Worm (Caenorhabditis elegans) whole organism, young adult: ENCODE data around the gene T01B10.5.

Source experiments
- B0336.3 ChIP-seq: fragments of 200-800 bp; sonication (Bioruptor generic); IDR thresholded peaks from 2 replicates; pipeline ENCODE4 v1.3.6; 2022; ENCODE audit warnings: missing genetic modification characterization, missing compliant biosample characterization
- F10E7.11 ChIP-seq: sonication (generic microtip); optimal IDR thresholded peaks from 2 replicates; lab custom pipeline; 2017; ENCODE audit warnings: mild to moderate bottlenecking, missing genetic modification characterization, moderate library complexity, missing compliant biosample characterization
- F22D6.2 ChIP-seq: sonication (generic microtip); optimal IDR thresholded peaks from 2 replicates; lab custom pipeline; 2016; ENCODE audit warnings: mild to moderate bottlenecking, missing genetic modification characterization, missing compliant biosample characterization
- F37B4.10 ChIP-seq: fragments of 200-800 bp; sonication (Bioruptor generic); IDR thresholded peaks from 2 replicates; pipeline ENCODE4 v1.3.6; 2022; ENCODE audit warnings: missing genetic modification characterization, missing compliant biosample characterization
- F55B11.4 ChIP-seq: sonication (generic microtip); optimal IDR thresholded peaks from 2 replicates; lab custom pipeline; 2016; ENCODE audit warnings: missing compliant biosample characterization, missing genetic modification characterization, borderline replicate concordance; ENCODE audit not compliant: insufficient read depth
- T07F8.4 ChIP-seq: sonication (generic microtip); optimal IDR thresholded peaks from 2 replicates; lab custom pipeline; 2016; ENCODE audit warnings: mild to moderate bottlenecking, missing genetic modification characterization, moderate library complexity, missing compliant biosample characterization
- Y95B8A.8 ChIP-seq: fragments of 200-800 bp; sonication (Bioruptor generic); IDR thresholded peaks from 2 replicates; pipeline ENCODE4 v1.3.6; 2022; ENCODE audit warnings: missing genetic modification reagents, missing genetic modification characterization, missing compliant biosample characterization
- ama-1 ChIP-seq, 3 experiments: fragments of 150-350 bp in 1 of 3; sonication (generic microtip) in 2 of 3; optimal IDR thresholded peaks; 2 replicates each; lab custom pipeline; 2014 to 2018; ENCODE audit warnings: missing biosample characterization in 2 of 3, missing genetic modification characterization in 2 of 3, missing genetic modification reagents in 2 of 3
- atf-7 ChIP-seq: sonication (generic microtip); optimal IDR thresholded peaks from 2 replicates; lab custom pipeline; 2017; ENCODE audit warnings: mild to moderate bottlenecking, missing genetic modification characterization, missing compliant biosample characterization
- attf-5 ChIP-seq: fragments of 200-800 bp; sonication (Bioruptor generic); optimal IDR thresholded peaks from 2 replicates; lab custom pipeline; 2018; ENCODE audit warnings: mild to moderate bottlenecking, missing genetic modification characterization, missing compliant biosample characterization
- bed-1 ChIP-seq: fragments of 200-800 bp; sonication (Bioruptor generic); IDR thresholded peaks from 2 replicates; pipeline ENCODE4 v1.3.6; 2022; ENCODE audit warnings: missing genetic modification reagents, missing genetic modification characterization, missing compliant biosample characterization
- cebp-1 ChIP-seq, 2 experiments: fragments of 200-800 bp in 1 of 2; sonication (Bioruptor generic) in 1 of 2; sonication (generic microtip) in 1 of 2; IDR thresholded peaks in 1 of 2; optimal IDR thresholded peaks in 1 of 2; 2 replicates each; pipeline versions ENCODE4 v1.3.6 to Lab custom; 2017 to 2022; ENCODE audit warnings: missing compliant biosample characterization in 2 of 2, missing genetic modification characterization in 2 of 2, mild to moderate bottlenecking in 1 of 2, missing genetic modification reagents in 1 of 2, moderate library complexity in 1 of 2
- ceh-100 ChIP-seq: fragments of 200-800 bp; sonication (Bioruptor generic); IDR thresholded peaks from 2 replicates; pipeline ENCODE4 v1.3.6; 2022; ENCODE audit warnings: missing genetic modification reagents, missing genetic modification characterization, missing compliant biosample characterization
- dox-1 ChIP-seq: fragments of 200-800 bp; sonication (Bioruptor generic); IDR thresholded peaks from 2 replicates; pipeline ENCODE4 v1.3.6; 2022; ENCODE audit warnings: missing genetic modification reagents, missing genetic modification characterization, missing compliant biosample characterization
- dpff-1 ChIP-seq: sonication (generic microtip); optimal IDR thresholded peaks from 2 replicates; lab custom pipeline; 2017; ENCODE audit warnings: mild to moderate bottlenecking, missing genetic modification characterization, missing compliant biosample characterization
- egl-18 ChIP-seq: fragments of 200-800 bp; sonication (Bioruptor generic); IDR thresholded peaks from 2 replicates; pipeline ENCODE4 v1.3.6; 2022; ENCODE audit warnings: missing genetic modification reagents, missing genetic modification characterization, missing compliant biosample characterization
- egrh-3 ChIP-seq: fragments of 200-800 bp; sonication (Bioruptor generic); IDR thresholded peaks from 2 replicates; pipeline ENCODE4 v1.3.6; 2022; ENCODE audit warnings: missing genetic modification reagents, missing genetic modification characterization, missing compliant biosample characterization
- ets-4 ChIP-seq: fragments of 200-800 bp; sonication (Bioruptor generic); optimal IDR thresholded peaks from 2 replicates; lab custom pipeline; 2018; ENCODE audit warnings: mild to moderate bottlenecking, missing genetic modification characterization, missing compliant biosample characterization
- him-1 ChIP-seq: sonication (generic microtip); optimal IDR thresholded peaks from 2 replicates; lab custom pipeline; 2016; ENCODE audit warnings: missing genotype, missing genetic modification reagents, missing genetic modification characterization, missing compliant biosample characterization
- hlh-12 ChIP-seq: sonication (generic microtip); optimal IDR thresholded peaks from 2 replicates; lab custom pipeline; 2016; ENCODE audit warnings: missing genetic modification characterization, missing compliant biosample characterization
- hmg-20 ChIP-seq: fragments of 200-800 bp; sonication (Bioruptor generic); IDR thresholded peaks from 2 replicates; pipeline ENCODE4 v1.3.6; 2022; ENCODE audit warnings: missing genetic modification reagents, missing genetic modification characterization, missing compliant biosample characterization
- lin-26 ChIP-seq: fragments of 200-800 bp; sonication (Bioruptor generic); IDR thresholded peaks from 2 replicates; pipeline ENCODE4 v1.3.6; 2022; ENCODE audit warnings: missing genetic modification reagents, missing genetic modification characterization, missing compliant biosample characterization
- lin-54 ChIP-seq: fragments of 200-800 bp; sonication (Bioruptor generic); optimal IDR thresholded peaks from 2 replicates; lab custom pipeline; 2018; ENCODE audit warnings: mild to moderate bottlenecking, missing genetic modification characterization, missing compliant biosample characterization
- madf-3 ChIP-seq: fragments of 200-800 bp; sonication (Bioruptor generic); IDR thresholded peaks from 2 replicates; pipeline ENCODE4 v1.3.6; 2022; ENCODE audit warnings: missing genetic modification reagents, missing genetic modification characterization, missing compliant biosample characterization
- madf-8 ChIP-seq: fragments of 200-800 bp; sonication (Bioruptor generic); conservative IDR thresholded peaks from 2 replicates; pipeline ENCODE4 v1.3.6; 2022; ENCODE audit warnings: missing genetic modification reagents, missing genetic modification characterization, missing compliant biosample characterization
- nfyb-1 ChIP-seq: fragments of 200-800 bp; sonication (Bioruptor generic); IDR thresholded peaks from 2 replicates; pipeline ENCODE4 v1.3.6; 2022; ENCODE audit warnings: missing genetic modification reagents, missing genetic modification characterization, missing compliant biosample characterization
- nhr-179 ChIP-seq: sonication (generic microtip); optimal IDR thresholded peaks from 2 replicates; lab custom pipeline; 2016; ENCODE audit warnings: mild to moderate bottlenecking, missing genetic modification characterization, missing compliant biosample characterization
- nhr-27 ChIP-seq: fragments of 200-800 bp; sonication (Bioruptor generic); optimal IDR thresholded peaks from 2 replicates; lab custom pipeline; 2018; ENCODE audit warnings: mild to moderate bottlenecking, missing genetic modification characterization, moderate library complexity, missing compliant biosample characterization
- nhr-80 ChIP-seq: sonication (generic microtip); optimal IDR thresholded peaks from 2 replicates; lab custom pipeline; 2016; ENCODE audit warnings: missing genetic modification characterization, missing compliant biosample characterization
- nhr-90 ChIP-seq: sonication (generic microtip); optimal IDR thresholded peaks from 2 replicates; lab custom pipeline; 2016; ENCODE audit warnings: missing genotype, mild to moderate bottlenecking, missing genetic modification characterization, missing compliant biosample characterization
- pbrm-1 ChIP-seq: fragments of 200-800 bp; sonication (Bioruptor generic); IDR thresholded peaks from 2 replicates; pipeline ENCODE4 v1.3.6; 2022; ENCODE audit warnings: missing genetic modification reagents, missing genetic modification characterization, missing compliant biosample characterization
- repo-1 ChIP-seq: sonication (generic microtip); optimal IDR thresholded peaks from 2 replicates; lab custom pipeline; 2017; ENCODE audit warnings: mild to moderate bottlenecking, missing genetic modification characterization, missing compliant biosample characterization
- snpc-4 ChIP-seq, 5 experiments: fragments of 150-350 bp in 1 of 5; sonication (generic microtip) in 4 of 5; optimal IDR thresholded peaks; 2 replicates each; lab custom pipeline; 2014 to 2018; ENCODE audit warnings: missing genetic modification characterization in 5 of 5, missing biosample characterization in 3 of 5, antibody characterized with exemption in 2 of 5, mild to moderate bottlenecking in 2 of 5, missing compliant biosample characterization in 2 of 5, missing genotype in 2 of 5, moderate library complexity in 2 of 5, missing genetic modification reagents in 1 of 5
- unc-130 ChIP-seq: sonication (generic microtip); optimal IDR thresholded peaks from 2 replicates; lab custom pipeline; 2016; ENCODE audit warnings: missing genetic modification reagents, missing genetic modification characterization, missing compliant biosample characterization
- unc-62 ChIP-seq: fragments of 150-350 bp; optimal IDR thresholded peaks from 2 replicates; lab custom pipeline; 2014; ENCODE audit warnings: missing biosample characterization, missing genetic modification reagents, missing genetic modification characterization
- zim-3 ChIP-seq: sonication (generic microtip); optimal IDR thresholded peaks from 2 replicates; lab custom pipeline; 2017; ENCODE audit warnings: mild to moderate bottlenecking, missing genetic modification characterization, moderate library complexity, missing compliant biosample characterization
- ztf-26 ChIP-seq: sonication (generic microtip); optimal IDR thresholded peaks from 2 replicates; lab custom pipeline; 2017; ENCODE audit warnings: missing genetic modification characterization, missing compliant biosample characterization
- ztf-28 ChIP-seq: fragments of 200-800 bp; sonication (Bioruptor generic); IDR thresholded peaks from 2 replicates; pipeline ENCODE4 v1.3.6; 2022; ENCODE audit warnings: missing genetic modification reagents, missing genetic modification characterization, missing compliant biosample characterization
- ztf-6 ChIP-seq: fragments of 200-800 bp; sonication (Bioruptor generic); IDR thresholded peaks from 2 replicates; pipeline ENCODE4 v1.3.6; 2022; ENCODE audit warnings: missing genetic modification reagents, missing genetic modification characterization, missing compliant biosample characterization

The T01B10.5 gene

DNA sequence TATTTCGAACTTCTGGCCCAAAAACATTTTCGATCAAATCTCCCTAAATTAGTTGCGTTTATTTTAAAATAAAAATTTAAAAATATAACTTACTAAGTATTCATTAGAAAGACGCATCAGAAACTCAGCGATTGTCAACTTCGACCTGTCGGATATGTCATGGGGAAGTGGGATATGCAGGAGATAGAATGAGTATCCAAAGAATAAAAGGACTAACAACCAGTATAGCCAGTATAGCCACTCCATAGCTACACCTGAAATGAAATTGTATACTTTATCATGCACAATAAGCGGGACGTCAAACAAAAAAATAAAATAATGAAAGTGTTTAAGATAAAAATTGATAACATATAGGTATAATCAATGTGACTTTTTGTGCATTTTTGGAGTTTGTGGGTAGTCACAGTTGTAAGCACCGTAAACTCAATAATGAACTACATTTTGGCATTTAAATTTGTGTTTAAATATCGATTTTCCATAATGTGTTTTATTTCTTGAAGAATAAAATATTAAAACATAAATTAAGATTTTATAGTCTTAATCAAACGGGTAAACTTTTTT lies 31.9 kb upstream of the T01B10.5 start, which contains the start of gene F16F9.4:
Gene F16F9.4, minus strand, starts transcription at position 276 of the 561 bp plus-strand sequence.
- TF ChIP-seq nhr-80 (tag; lab: Kevin White, UChicago) (peak; percentile 44), hmg-20 (no peak), F37B4.10 (GFP tag; lab: Robert Waterston, UW) (no peak), bed-1 (GFP tag; lab: Robert Waterston, UW) (no peak), ztf-6 (GFP tag; lab: Robert Waterston, UW) (no peak), dpff-1 (no peak), attf-5 (GFP tag; lab: Kevin White, UChicago) (no peak), lin-26 (no peak)

DNA sequence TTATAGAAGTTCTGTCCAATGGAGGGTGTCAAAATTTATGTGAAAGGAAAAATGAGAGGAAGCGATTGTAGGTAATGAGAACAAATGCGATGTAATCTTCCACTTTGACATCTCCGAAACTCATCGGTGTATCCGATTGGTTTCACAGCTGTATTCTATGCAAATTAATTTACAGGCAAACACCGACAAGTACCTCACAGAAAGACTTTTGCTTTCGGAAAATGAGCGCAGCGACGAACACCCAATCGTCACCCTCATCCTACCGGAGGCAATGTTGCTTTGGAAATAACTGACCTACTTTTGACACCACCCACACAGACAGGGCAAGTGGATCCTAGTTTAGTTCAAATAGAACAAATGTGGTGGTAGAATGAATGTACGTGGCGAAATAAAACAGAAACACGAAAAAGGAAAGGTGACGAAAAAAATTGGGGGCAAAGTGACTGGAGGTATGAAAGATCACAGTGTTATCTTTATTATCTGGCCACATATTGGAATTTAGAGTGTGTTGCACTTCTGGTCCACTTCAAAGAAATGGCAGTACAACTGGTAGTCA lies 31.1 kb upstream of the T01B10.5 start:
- no peak for TF ChIP-seq zim-3
- TF ChIP-seq hlh-12 (tag; lab: Kevin White, UChicago) = no peak
- TF ChIP-seq ztf-26 (tag; lab: Kevin White, UChicago) = no peak
- TF ChIP-seq Y95B8A.8 (GFP tag; lab: Robert Waterston, UW) = no peak
- no peak for TF ChIP-seq ama-1 (optimal IDR thresholded peaks at IDR 0.05; lab: Kevin White, UChicago)
- TF ChIP-seq ama-1 (GFP tag; optimal IDR thresholded peaks at IDR 0.05; lab: Kevin White, UChicago) = no peak

DNA sequence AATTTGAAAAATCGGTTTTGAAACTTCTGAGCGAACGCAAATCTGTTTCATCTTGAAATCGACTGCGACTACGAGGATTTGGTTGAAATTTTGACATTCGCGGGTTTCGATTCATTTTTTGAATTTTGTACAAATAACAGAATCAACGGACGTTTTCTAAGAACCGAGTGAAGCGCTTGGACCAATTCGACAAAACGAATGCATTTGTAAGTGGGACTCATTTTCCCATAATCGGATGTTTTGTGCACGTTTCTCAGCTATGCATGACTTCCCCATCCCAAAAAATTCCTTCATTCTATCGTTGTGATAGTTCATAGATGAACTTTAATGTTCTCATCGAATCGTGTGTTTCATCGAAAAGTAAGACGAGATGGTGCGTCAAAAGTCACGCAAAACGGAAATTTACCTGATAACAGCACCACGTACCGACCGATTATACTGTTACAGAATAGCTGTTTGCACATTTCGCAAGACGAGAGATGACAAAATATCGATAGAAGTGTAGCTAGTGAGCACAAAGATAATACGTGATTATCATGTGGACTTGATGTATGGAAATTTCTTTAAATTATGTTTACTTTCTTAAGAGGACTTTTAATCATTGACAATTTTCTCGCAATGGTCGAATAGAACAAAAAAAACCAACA lies 24.9 kb upstream of the T01B10.5 start, which contains the start of gene mec-10:
Gene mec-10, minus strand, starts transcription at position 189 of the 647 bp plus-strand sequence.
- TF ChIP-seq hmg-20 = no peak
- peak; percentile 83 for TF ChIP-seq nhr-80 (tag; lab: Kevin White, UChicago)
- no peak for TF ChIP-seq nhr-179 (tag; lab: Kevin White, UChicago)
- peak; percentile 61; the same call in 1 of the 2 replicates for TF ChIP-seq cebp-1 (GFP tag; IDR thresholded peaks at IDR 0.05; lab: Robert Waterston, UW)
- TF ChIP-seq cebp-1 (tag; optimal IDR thresholded peaks at IDR 0.05; lab: Kevin White, UChicago) = no peak
- TF ChIP-seq dox-1 (GFP tag; lab: Robert Waterston, UW) = 0 out of 2 replicates have a peak, but pooled peaks have one; percentile 16

DNA sequence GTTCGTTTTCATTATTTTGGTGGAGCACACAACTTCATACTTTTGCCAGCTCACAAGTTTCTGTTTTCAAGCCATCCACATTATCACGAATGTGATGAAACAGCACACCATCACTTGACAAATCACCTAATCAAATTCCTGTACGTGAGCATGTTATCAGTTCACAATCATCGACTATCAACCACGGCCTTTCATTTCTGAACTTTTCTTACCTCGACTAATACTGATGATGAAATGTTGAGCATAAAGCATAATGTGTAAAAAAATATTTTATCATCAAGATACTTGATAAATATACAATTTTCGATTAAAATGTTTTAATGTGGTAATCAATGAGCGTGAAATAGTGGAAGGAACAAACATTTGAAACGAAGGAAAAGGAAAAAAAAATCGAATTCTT lies 21.6 kb upstream of the T01B10.5 start:
- peak; percentile 36 for TF ChIP-seq ets-4 (GFP tag; lab: Kevin White, UChicago)
- no peak for TF ChIP-seq dpff-1
- no peak for TF ChIP-seq madf-3 (GFP tag; lab: Robert Waterston, UW)
- TF ChIP-seq snpc-4 (GFP tag; optimal IDR thresholded peaks at IDR 0.05; lab: Kevin White, UChicago) = no peak
- no peak for TF ChIP-seq snpc-4 (tag; optimal IDR thresholded peaks at IDR 0.05; lab: Kevin White, UChicago)
- TF ChIP-seq nhr-90 (tag; lab: Kevin White, UChicago) = peak; percentile 3
- TF ChIP-seq F22D6.2 (tag; lab: Kevin White, UChicago) = no peak
- TF ChIP-seq nfyb-1 (GFP tag; lab: Robert Waterston, UW) = no peak
- no peak for TF ChIP-seq F10E7.11 (tag; lab: Kevin White, UChicago)
- no peak for TF ChIP-seq dox-1 (GFP tag; lab: Robert Waterston, UW)
- 0 out of 2 replicates have a peak, but pooled peaks have one; percentile 37 for TF ChIP-seq B0336.3 (GFP tag; lab: Robert Waterston, UW)
- no peak for TF ChIP-seq egl-18
- no peak for TF ChIP-seq pbrm-1 (GFP tag; lab: Robert Waterston, UW)
- no peak for TF ChIP-seq ztf-26 (tag; lab: Kevin White, UChicago)
- TF ChIP-seq egrh-3 = no peak
- TF ChIP-seq lin-54 (GFP tag; lab: Kevin White, UChicago) = no peak
- TF ChIP-seq unc-130 (GFP tag; lab: Kevin White, UChicago) = no peak
- TF ChIP-seq him-1 = no peak
- TF ChIP-seq unc-62 (GFP tag; lab: Kevin White, UChicago) = peak; percentile 20
- TF ChIP-seq T07F8.4 (tag; lab: Kevin White, UChicago) = no peak
- no peak for TF ChIP-seq repo-1 (tag; lab: Kevin White, UChicago)
- TF ChIP-seq madf-8 (GFP tag; lab: Robert Waterston, UW) = no peak
- TF ChIP-seq F55B11.4 = no peak
- peak; percentile 51 for TF ChIP-seq atf-7
- no peak for TF ChIP-seq nhr-27 (tag; lab: Kevin White, UChicago)
- TF ChIP-seq hmg-20 = no peak
- no peak for TF ChIP-seq ztf-28 (GFP tag; lab: Robert Waterston, UW)
- TF ChIP-seq cebp-1 (GFP tag; IDR thresholded peaks at IDR 0.05; lab: Robert Waterston, UW) = peak; percentile 87
- peak; percentile 87 for TF ChIP-seq cebp-1 (tag; optimal IDR thresholded peaks at IDR 0.05; lab: Kevin White, UChicago)
- TF ChIP-seq ceh-100 (GFP tag; lab: Robert Waterston, UW) = no peak
- no peak for TF ChIP-seq Y95B8A.8 (GFP tag; lab: Robert Waterston, UW)
